Worm (Caenorhabditis elegans) whole organism, L4 larva: ENCODE results near the gene T28D6.6.

Source experiments
- F37D6.2 ChIP-seq: sonication (generic microtip); optimal IDR thresholded peaks from 2 replicates; lab custom pipeline; 2016; ENCODE audit warnings: mild to moderate bottlenecking, missing genetic modification characterization, missing compliant biosample characterization
- Y48G9A.11 ChIP-seq: fragments of 200-800 bp; sonication (Bioruptor generic); IDR thresholded peaks from 2 replicates; pipeline ENCODE4 v1.3.6; 2022; ENCODE audit warnings: missing genetic modification reagents, missing genetic modification characterization, missing compliant biosample characterization
- Y5F2A.4 ChIP-seq: fragments of 200-800 bp; sonication (Bioruptor generic); optimal IDR thresholded peaks from 2 replicates; lab custom pipeline; 2018; ENCODE audit warnings: mild to moderate bottlenecking, missing genetic modification characterization, missing compliant biosample characterization
- Y75B8A.6 ChIP-seq: fragments of 200-800 bp; sonication (Bioruptor generic); IDR thresholded peaks from 2 replicates; pipeline ENCODE4 v1.3.6; 2022; ENCODE audit warnings: missing genetic modification reagents, missing genetic modification characterization, missing compliant biosample characterization
- ZK337.2 ChIP-seq: fragments of 200-800 bp; sonication (Bioruptor generic); IDR thresholded peaks from 2 replicates; pipeline ENCODE4 v1.3.6; 2022; ENCODE audit warnings: missing genetic modification reagents, missing genetic modification characterization, missing compliant biosample characterization
- aly-2 ChIP-seq: sonication (generic microtip); optimal IDR thresholded peaks from 2 replicates; lab custom pipeline; 2018; ENCODE audit warnings: missing biosample characterization, missing genetic modification characterization
- ceh-32 ChIP-seq: sonication (generic microtip); optimal IDR thresholded peaks from 2 replicates; lab custom pipeline; 2016; ENCODE audit warnings: mild to moderate bottlenecking, missing genetic modification characterization, missing compliant biosample characterization; ENCODE audit not compliant: poor library complexity
- ceh-44 ChIP-seq: fragments of 200-800 bp; sonication (Bioruptor generic); IDR thresholded peaks from 2 replicates; pipeline ENCODE4 v1.3.6; 2022; ENCODE audit warnings: missing genetic modification reagents, missing genetic modification characterization, missing compliant biosample characterization
- ceh-62 ChIP-seq: sonication (generic microtip); optimal IDR thresholded peaks from 2 replicates; lab custom pipeline; 2017; ENCODE audit warnings: missing biosample characterization, missing genetic modification characterization
- ces-1 ChIP-seq: fragments of 150-350 bp; sonication (generic microtip); optimal IDR thresholded peaks from 4 replicates; lab custom pipeline; 2014; ENCODE audit warnings: missing biosample characterization, missing genetic modification reagents, missing genetic modification characterization
- ctbp-1 ChIP-seq: fragments of 200-800 bp; sonication (Bioruptor generic); IDR thresholded peaks from 2 replicates; pipeline ENCODE4 v1.3.6; 2022; ENCODE audit warnings: missing genetic modification reagents, missing genetic modification characterization, missing compliant biosample characterization
- daf-19 ChIP-seq: fragments of 200-800 bp; sonication (Bioruptor generic); conservative IDR thresholded peaks from 2 replicates; pipeline ENCODE4 v1.3.6; 2022; ENCODE audit warnings: missing genetic modification characterization, missing compliant biosample characterization
- dmd-6 ChIP-seq: fragments of 200-800 bp; sonication (Bioruptor generic); IDR thresholded peaks from 2 replicates; pipeline ENCODE4 v1.3.6; 2022; ENCODE audit warnings: missing genetic modification reagents, missing genetic modification characterization, missing compliant biosample characterization
- dmd-9 ChIP-seq: fragments of 200-800 bp; sonication (Bioruptor generic); IDR thresholded peaks from 2 replicates; pipeline ENCODE4 v1.3.6; 2022; ENCODE audit warnings: missing genetic modification reagents, missing genetic modification characterization, missing compliant biosample characterization
- dpl-1 ChIP-seq: fragments of 150-350 bp; optimal IDR thresholded peaks from 2 replicates; lab custom pipeline; 2014; ENCODE audit warnings: missing biosample characterization, missing genetic modification reagents, missing genetic modification characterization
- duxl-1 ChIP-seq: sonication (generic microtip); optimal IDR thresholded peaks from 2 replicates; lab custom pipeline; 2016; ENCODE audit warnings: mild to moderate bottlenecking, missing genetic modification characterization, moderate library complexity, missing compliant biosample characterization; ENCODE audit not compliant: poor library complexity
- dve-1 ChIP-seq: sonication (generic microtip); optimal IDR thresholded peaks from 2 replicates; lab custom pipeline; 2017; ENCODE audit warnings: antibody characterized with exemption, mild to moderate bottlenecking, missing genetic modification characterization, missing compliant biosample characterization; ENCODE audit not compliant: insufficient read depth
- egl-43 ChIP-seq: fragments of 200-800 bp; sonication (Bioruptor generic); IDR thresholded peaks from 2 replicates; pipeline ENCODE4 v1.3.6; 2022; ENCODE audit warnings: missing genetic modification reagents, missing genetic modification characterization, missing compliant biosample characterization
- fkh-10 ChIP-seq: fragments of 150-350 bp; optimal IDR thresholded peaks from 2 replicates; lab custom pipeline; 2014; ENCODE audit warnings: missing biosample characterization, missing genetic modification reagents, missing genetic modification characterization
- hlh-11 ChIP-seq: fragments of 200-800 bp; sonication (Bioruptor generic); optimal IDR thresholded peaks from 2 replicates; lab custom pipeline; 2018; ENCODE audit warnings: mild to moderate bottlenecking, missing genetic modification characterization, missing compliant biosample characterization
- hlh-30 ChIP-seq: sonication (generic microtip); optimal IDR thresholded peaks from 2 replicates; lab custom pipeline; 2017; ENCODE audit warnings: antibody characterized with exemption, mild to moderate bottlenecking, missing genetic modification characterization, missing compliant biosample characterization; ENCODE audit not compliant: insufficient read depth
- hmg-1.1 ChIP-seq: fragments of 200-800 bp; sonication (Bioruptor generic); IDR thresholded peaks from 2 replicates; pipeline ENCODE4 v1.3.6; 2022; ENCODE audit warnings: missing genetic modification reagents, missing genetic modification characterization, missing compliant biosample characterization
- lim-7 ChIP-seq: fragments of 200-800 bp; sonication (Bioruptor generic); IDR thresholded peaks from 2 replicates; pipeline ENCODE4 v1.3.6; 2022; ENCODE audit warnings: missing genetic modification characterization, missing compliant biosample characterization
- lin-15B ChIP-seq: fragments of 150-350 bp; sonication (generic microtip); optimal IDR thresholded peaks from 3 replicates; lab custom pipeline; 2014; ENCODE audit warnings: missing biosample characterization, missing genetic modification characterization
- lin-29 ChIP-seq: fragments of 200-800 bp; sonication (Bioruptor generic); IDR thresholded peaks from 2 replicates; pipeline ENCODE4 v1.3.6; 2022; ENCODE audit warnings: missing genetic modification reagents, missing genetic modification characterization, missing compliant biosample characterization
- lin-38 ChIP-seq: fragments of 200-800 bp; sonication (Bioruptor generic); IDR thresholded peaks from 2 replicates; pipeline ENCODE4 v1.3.6; 2022; ENCODE audit warnings: missing genetic modification reagents, missing genetic modification characterization, missing compliant biosample characterization
- lsy-2 ChIP-seq, 2 experiments: fragments of 150-350 bp in 1 of 2; sonication (generic microtip) in 1 of 2; optimal IDR thresholded peaks; 2 replicates each; lab custom pipeline; 2014 to 2017; ENCODE audit warnings: missing biosample characterization in 2 of 2, missing genetic modification characterization in 2 of 2
- madf-5 ChIP-seq, 2 experiments: fragments of 200-800 bp; sonication (Bioruptor generic); IDR thresholded peaks; 2 replicates each; pipeline ENCODE4 v1.3.6; 2022; ENCODE audit warnings: missing compliant biosample characterization in 2 of 2, missing genetic modification characterization in 2 of 2
- madf-9 ChIP-seq: fragments of 200-800 bp; sonication (Bioruptor generic); conservative IDR thresholded peaks from 2 replicates; pipeline ENCODE4 v1.3.6; 2022; ENCODE audit warnings: missing genetic modification reagents, missing genetic modification characterization, missing compliant biosample characterization
- mes-2 ChIP-seq: sonication (generic microtip); optimal IDR thresholded peaks from 2 replicates; lab custom pipeline; 2016; ENCODE audit warnings: missing genotype, mild to moderate bottlenecking, missing genetic modification characterization, missing compliant biosample characterization; ENCODE audit not compliant: poor library complexity, severe bottlenecking
- mxl-2 ChIP-seq: fragments of 200-800 bp; sonication (Bioruptor generic); conservative IDR thresholded peaks from 2 replicates; pipeline ENCODE4 v1.3.6; 2022; ENCODE audit warnings: missing genetic modification reagents, missing genetic modification characterization, missing compliant biosample characterization
- mxl-3 ChIP-seq: fragments of 200-800 bp; sonication (Bioruptor generic); optimal IDR thresholded peaks from 2 replicates; lab custom pipeline; 2018; ENCODE audit warnings: mild to moderate bottlenecking, missing genetic modification characterization, missing compliant biosample characterization
- nhr-10 ChIP-seq: fragments of 150-350 bp; optimal IDR thresholded peaks from 2 replicates; lab custom pipeline; 2014; ENCODE audit warnings: missing biosample characterization, missing genetic modification characterization
- nhr-102 ChIP-seq: sonication (generic microtip); optimal IDR thresholded peaks from 2 replicates; lab custom pipeline; 2016; ENCODE audit warnings: mild to moderate bottlenecking, missing genetic modification characterization, moderate library complexity, missing compliant biosample characterization
- nhr-11 ChIP-seq: fragments of 150-350 bp; optimal IDR thresholded peaks from 2 replicates; lab custom pipeline; 2014; ENCODE audit warnings: missing biosample characterization, missing genetic modification characterization
- nhr-111 ChIP-seq: fragments of 200-800 bp; sonication (Bioruptor generic); optimal IDR thresholded peaks from 2 replicates; lab custom pipeline; 2018; ENCODE audit warnings: mild to moderate bottlenecking, missing genetic modification characterization, missing compliant biosample characterization
- nhr-237 ChIP-seq: sonication (generic microtip); optimal IDR thresholded peaks from 2 replicates; lab custom pipeline; 2017; ENCODE audit warnings: missing biosample characterization, missing genetic modification characterization
- nhr-25 ChIP-seq: sonication (generic microtip); optimal IDR thresholded peaks from 2 replicates; lab custom pipeline; 2017; ENCODE audit warnings: missing genetic modification characterization, mild to moderate bottlenecking, missing compliant biosample characterization, antibody characterized with exemption, moderate library complexity, borderline replicate concordance; ENCODE audit not compliant: insufficient read depth
- nhr-77 ChIP-seq: fragments of 150-350 bp; optimal IDR thresholded peaks from 2 replicates; lab custom pipeline; 2014; ENCODE audit warnings: missing biosample characterization, missing genetic modification characterization
- php-3 ChIP-seq: fragments of 200-800 bp; sonication (Bioruptor generic); IDR thresholded peaks from 2 replicates; pipeline ENCODE4 v1.3.6; 2022; ENCODE audit warnings: missing genetic modification reagents, missing genetic modification characterization, missing compliant biosample characterization
- rbr-2 ChIP-seq: sonication (generic microtip); optimal IDR thresholded peaks from 2 replicates; lab custom pipeline; 2016; ENCODE audit warnings: missing genotype, missing genetic modification characterization, missing compliant biosample characterization
- skn-1 ChIP-seq: fragments of 150-350 bp; optimal IDR thresholded peaks from 2 replicates; lab custom pipeline; 2014; ENCODE audit warnings: missing biosample characterization, missing genetic modification characterization
- snpc-4 ChIP-seq: fragments of 150-350 bp; optimal IDR thresholded peaks from 2 replicates; lab custom pipeline; 2014; ENCODE audit warnings: missing biosample characterization, missing genetic modification characterization
- spr-1 ChIP-seq: sonication (generic microtip); optimal IDR thresholded peaks from 2 replicates; lab custom pipeline; 2016; ENCODE audit warnings: mild to moderate bottlenecking, missing genetic modification characterization, missing compliant biosample characterization
- unc-130 ChIP-seq: sonication (generic microtip); optimal IDR thresholded peaks from 2 replicates; lab custom pipeline; 2016; ENCODE audit warnings: missing genetic modification reagents, missing genetic modification characterization, missing compliant biosample characterization
- vab-7 ChIP-seq: fragments of 200-800 bp; sonication (Bioruptor generic); IDR thresholded peaks from 2 replicates; pipeline ENCODE4 v1.3.6; 2022; ENCODE audit warnings: missing genetic modification reagents, missing genetic modification characterization, missing compliant biosample characterization
- zfp-2 ChIP-seq: sonication (generic microtip); optimal IDR thresholded peaks from 2 replicates; lab custom pipeline; 2016; ENCODE audit warnings: mild to moderate bottlenecking, missing genetic modification characterization, missing compliant biosample characterization
- ztf-11 ChIP-seq: fragments of 150-350 bp; optimal IDR thresholded peaks from 2 replicates; lab custom pipeline; 2014; ENCODE audit warnings: missing biosample characterization, missing genetic modification characterization

The T28D6.6 gene

DNA sequence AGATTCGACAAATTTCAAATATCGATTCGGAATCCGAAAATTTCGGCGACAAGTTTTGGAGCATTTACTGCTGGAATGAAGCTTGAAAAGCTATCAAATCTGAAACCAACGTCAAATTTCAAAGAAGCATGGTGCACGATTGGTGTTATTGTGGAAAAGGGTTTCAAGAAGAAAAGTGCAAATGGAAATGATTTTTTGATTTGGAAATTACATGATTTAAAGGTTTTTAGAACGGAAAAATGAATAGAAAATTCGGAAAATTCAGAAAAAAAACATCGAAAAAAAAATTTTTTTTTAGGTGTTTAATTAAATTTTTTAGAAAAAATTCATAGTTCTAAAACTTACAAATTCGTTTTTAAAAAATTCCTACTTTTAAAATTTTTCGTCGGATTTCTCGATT lies 24.8 kb downstream of the T28D6.6 start, which contains the start of gene teg-1:
Gene teg-1 (minus strand): TSS at position 101 of the 400 bp plus-strand sequence.
- TF ChIP-seq nhr-77, result no peak
- TF ChIP-seq nhr-111 (GFP tag; lab: Kevin White, UChicago), result no peak
- TF ChIP-seq Y75B8A.6 (GFP tag; lab: Robert Waterston, UW), result no peak
- TF ChIP-seq skn-1, result no peak
- no peak for TF ChIP-seq madf-5 (GFP tag; IDR thresholded peaks at IDR 0.05; lab: Robert Waterston, UW)
- no peak for TF ChIP-seq lin-15B
- TF ChIP-seq lim-7, result no peak
- TF ChIP-seq mxl-3 (GFP tag; lab: Kevin White, UChicago), result no peak
- no peak for TF ChIP-seq nhr-11
- no peak for TF ChIP-seq madf-9 (GFP tag; lab: Robert Waterston, UW)
- no peak for TF ChIP-seq zfp-2 (tag; lab: Kevin White, UChicago)
- no peak for TF ChIP-seq lin-29 (GFP tag; lab: Robert Waterston, UW)
- TF ChIP-seq snpc-4 (tag; lab: Kevin White, UChicago), result no peak
- no peak for TF ChIP-seq ceh-62
- TF ChIP-seq Y5F2A.4 (GFP tag; lab: Kevin White, UChicago), result no peak
- TF ChIP-seq ZK337.2, result no peak
- no peak for TF ChIP-seq ceh-32 (tag; lab: Kevin White, UChicago)
- TF ChIP-seq dmd-6 (GFP tag; lab: Robert Waterston, UW), result no peak
- TF ChIP-seq daf-19 (GFP tag; lab: Robert Waterston, UW), result no peak
- TF ChIP-seq dpl-1 (GFP tag; lab: Kevin White, UChicago), result no peak
- TF ChIP-seq, all 104 proteins: peak for 0

DNA sequence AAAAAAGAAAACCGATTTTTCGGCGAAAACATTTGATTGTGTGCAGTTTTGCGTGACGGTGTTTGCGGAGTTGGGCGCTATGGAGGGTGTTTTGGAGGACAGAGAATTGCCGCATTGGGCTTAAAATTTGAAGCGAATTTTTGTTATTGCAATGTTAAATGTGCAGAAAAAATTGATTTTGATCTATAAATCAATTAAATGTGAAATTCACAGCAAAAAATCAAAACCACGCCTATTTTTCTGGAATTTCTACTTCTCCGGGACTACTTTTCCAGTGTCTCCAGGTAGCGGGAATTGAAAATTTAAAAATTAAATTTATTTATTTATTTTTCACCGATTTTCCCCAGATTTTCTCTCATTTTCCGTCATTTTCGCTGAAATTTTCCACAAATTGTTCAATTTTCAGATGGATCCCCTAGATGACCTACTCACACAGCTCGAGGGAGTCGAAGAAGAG lies 25.7 kb downstream of the T28D6.6 start, which contains the start of gene mcm-10:
Gene mcm-10 (plus strand): TSS at position 407 of the 457 bp plus-strand sequence.
- TF ChIP-seq nhr-102 (peak; percentile 2), egl-43 (GFP tag; lab: Robert Waterston, UW) (0 out of 2 replicates have a peak, but pooled peaks have one; percentile 49), Y48G9A.11 (GFP tag; lab: Robert Waterston, UW) (no peak), Y5F2A.4 (GFP tag; lab: Kevin White, UChicago) (no peak), nhr-10 (no peak), dve-1 (tag; lab: Kevin White, UChicago) (peak; percentile 65), fkh-10 (GFP tag; lab: Kevin White, UChicago) (peak; percentile 32), F37D6.2 (tag; lab: Kevin White, UChicago) (peak; percentile 34), ceh-62 (no peak), lsy-2 (tag; optimal IDR thresholded peaks at IDR 0.05; lab: Kevin White, UChicago) (peak in 1 of 2 experiments; percentile 65), nhr-11 (peak; percentile 29), dmd-6 (GFP tag; lab: Robert Waterston, UW) (no peak), nhr-25 (tag; lab: Kevin White, UChicago) (no peak), vab-7 (GFP tag; lab: Robert Waterston, UW) (peak; percentile 68), unc-130 (peak; percentile 78), hlh-11 (tag; lab: Kevin White, UChicago) (no peak), duxl-1 (no peak), ZK337.2 (0 out of 2 replicates have a peak, but pooled peaks have one; percentile 50), ztf-11 (tag; lab: Kevin White, UChicago) (no peak), dmd-9 (GFP tag; lab: Robert Waterston, UW) (peak; percentile 44; the same call in 1 of the 2 replicates), ceh-44 (GFP tag; lab: Robert Waterston, UW) (peak; percentile 71; the same call in 1 of the 2 replicates), spr-1 (peak; percentile 13), rbr-2 (tag; lab: Kevin White, UChicago) (peak; percentile 73), php-3 (GFP tag; lab: Robert Waterston, UW) (no peak), ctbp-1 (peak; percentile 72), ceh-32 (tag; lab: Kevin White, UChicago) (no peak), lin-38 (GFP tag; lab: Robert Waterston, UW) (peak; percentile 62), mxl-2 (GFP tag; lab: Robert Waterston, UW) (no peak), dpl-1 (GFP tag; lab: Kevin White, UChicago) (peak; percentile 90), aly-2 (tag; lab: Kevin White, UChicago) (no peak), ces-1 (GFP tag; lab: Kevin White, UChicago) (peak; percentile 1), hmg-1.1 (GFP tag; lab: Robert Waterston, UW) (peak; percentile 76), hlh-30 (tag; lab: Kevin White, UChicago) (peak; percentile 23), nhr-237 (tag; lab: Kevin White, UChicago) (no peak), mes-2 (tag; lab: Kevin White, UChicago) (peak; percentile 86)
